Worm (Caenorhabditis elegans) whole organism, L4/young adult: Measurements from ENCODE around the gene delm-1.

Experiments
- W03F9.2 ChIP-seq: fragments of 150-350 bp; optimal IDR thresholded peaks from 2 replicates; lab custom pipeline; 2014; ENCODE audit warnings: missing biosample characterization, missing genetic modification characterization
- dao-5 ChIP-seq: sonication (generic microtip); optimal IDR thresholded peaks from 2 replicates; lab custom pipeline; 2016; ENCODE audit warnings: missing genotype, missing genetic modification characterization, moderate library complexity, missing compliant biosample characterization
- him-1 ChIP-seq: sonication (generic microtip); optimal IDR thresholded peaks from 2 replicates; lab custom pipeline; 2016; ENCODE audit warnings: missing genotype, missing genetic modification reagents, missing genetic modification characterization, missing compliant biosample characterization

- no peak for TF ChIP-seq him-1 (tag; lab: Kevin White, UChicago)
- no peak for TF ChIP-seq dao-5 (tag; lab: Kevin White, UChicago)
- TF ChIP-seq W03F9.2 (tag; lab: Kevin White, UChicago): no peak
These were observed 16.9 kb downstream of the delm-1 start for ce11 chrIV:9118348-9118747.
